Fruit fly (Drosophila melanogaster): ENCODE results near the gene Unc-76.

Unc-76 gene

dm6 chrX:2094072-2094761, 13.8 kb downstream of the Unc-76 start, which contains the start of gene csw (continued):
- TF ChIP-seq CG8765 (GFP tag; IDR thresholded peaks at IDR 0.05) (no peak), Tbp (GFP tag; optimal IDR thresholded peaks at IDR 0.05) (no peak), insv (GFP tag; optimal IDR thresholded peaks at IDR 0.05) (peak; percentile 39 to 95), CG2199 (GFP tag; IDR thresholded peaks at IDR 0.05) (no peak), CG18619 (GFP tag; optimal IDR thresholded peaks at IDR 0.05) (peak; percentile 29), grn (GFP tag; optimal IDR thresholded peaks at IDR 0.05) (no peak), CG12942 (GFP tag; optimal IDR thresholded peaks at IDR 0.05) (peak; percentile 28), CG15479 (GFP tag; optimal IDR thresholded peaks at IDR 0.05) (no peak), CG1602 (GFP tag; optimal IDR thresholded peaks at IDR 0.05) (no peak), CG30020 (tag; optimal IDR thresholded peaks at IDR 0.05) (no peak), HLH54F (GFP tag; optimal IDR thresholded peaks at IDR 0.05) (peak; percentile 49), lbe (GFP tag; optimal IDR thresholded peaks at IDR 0.05) (no peak), so (GFP tag; IDR thresholded peaks at IDR 0.05) (no peak), zen (tag; optimal IDR thresholded peaks at IDR 0.05) (no peak), CG3838 (GFP tag; optimal IDR thresholded peaks at IDR 0.05) (no peak), Deaf1 (tag; optimal IDR thresholded peaks at IDR 0.05) (no peak), NFAT (GFP tag; IDR thresholded peaks at IDR 0.05) (0 out of 2 replicates have a peak, but pooled peaks have one; percentile 14), schlank (tag; optimal IDR thresholded peaks at IDR 0.05) (no peak), exex (tag; optimal IDR thresholded peaks at IDR 0.05) (no peak), abd-A (tag; optimal IDR thresholded peaks at IDR 0.05) (peak; percentile 0), CG3163 (GFP tag; optimal IDR thresholded peaks at IDR 0.05) (peak; percentile 47), CG9609 (GFP tag; optimal IDR thresholded peaks at IDR 0.05) (peak; percentile 65), Adf1 (GFP tag; IDR thresholded peaks at IDR 0.05) (no peak), CG4424 (GFP tag; optimal IDR thresholded peaks at IDR 0.05) (peak; percentile 3), al (GFP tag; IDR thresholded peaks at IDR 0.05) (no peak), CG2120 (GFP tag; optimal IDR thresholded peaks at IDR 0.05) (peak; percentile 69), CG17612 (GFP tag; IDR thresholded peaks at IDR 0.05) (no peak), slou (GFP tag; optimal IDR thresholded peaks at IDR 0.05) (no peak), en (GFP tag; optimal IDR thresholded peaks at IDR 0.05) (no peak), CG13894 (tag; optimal IDR thresholded peaks at IDR 0.05) (peak; percentile 19), eve (GFP tag; optimal IDR thresholded peaks at IDR 0.05) (no peak), CG9215 (GFP tag; IDR thresholded peaks at IDR 0.05) (no peak; the same call in 1 of the 2 replicates), CG4730 (GFP tag; IDR thresholded peaks at IDR 0.05) (no peak), CG1603 (tag; optimal IDR thresholded peaks at IDR 0.05) (peak; percentile 86), fru (optimal IDR thresholded peaks at IDR 0.05) (no peak), CG10147 (GFP tag; optimal IDR thresholded peaks at IDR 0.05) (no peak), ssp (GFP tag; IDR thresholded peaks at IDR 0.05) (peak; percentile 19; the same call in 1 of the 2 replicates), CG13424 (tag; optimal IDR thresholded peaks at IDR 0.05) (no peak), da (GFP tag; optimal IDR thresholded peaks at IDR 0.05) (no peak)

dm6 chrX:2096341-2096740, 15.9 kb downstream of the Unc-76 start:
- TF ChIP-seq CG4282 (GFP tag; optimal IDR thresholded peaks at IDR 0.05) (no peak), H15 (GFP tag; IDR thresholded peaks at IDR 0.05) (no peak), phol (tag; optimal IDR thresholded peaks at IDR 0.05) (no peak), CG14014 (GFP tag; IDR thresholded peaks at IDR 0.05) (no peak), CG12155 (GFP tag; optimal IDR thresholded peaks at IDR 0.05) (no peak), sr (GFP tag; IDR thresholded peaks at IDR 0.05) (peak; percentile 86), stc (GFP tag; IDR thresholded peaks at IDR 0.05) (no peak), Meics (GFP tag; optimal IDR thresholded peaks at IDR 0.05) (no peak), Neu2 (GFP tag; optimal IDR thresholded peaks at IDR 0.05; ENCODE audit: borderline replicate concordance) (no peak), CG12219 (GFP tag; optimal IDR thresholded peaks at IDR 0.05) (no peak), CG31365 (tag; optimal IDR thresholded peaks at IDR 0.05) (peak; percentile 92), Vsx1 (GFP tag; optimal IDR thresholded peaks at IDR 0.05) (no peak), ATbp (GFP tag; optimal IDR thresholded peaks at IDR 0.05) (no peak), TFAM (GFP tag; optimal IDR thresholded peaks at IDR 0.05) (no peak), oc (tag; optimal IDR thresholded peaks at IDR 0.05) (no peak)
